Worm (Caenorhabditis elegans) whole organism, L4/young adult: ENCODE measurements around the gene srsx-27.

Experiments
- dao-5 ChIP-seq: sonication (generic microtip); optimal IDR thresholded peaks from 2 replicates; lab custom pipeline; 2016; ENCODE audit warnings: missing genotype, missing genetic modification characterization, moderate library complexity, missing compliant biosample characterization
- him-1 ChIP-seq: sonication (generic microtip); optimal IDR thresholded peaks from 2 replicates; lab custom pipeline; 2016; ENCODE audit warnings: missing genotype, missing genetic modification reagents, missing genetic modification characterization, missing compliant biosample characterization

ce11 chrV:10153076-10153475 lies 3.2 kb downstream of the srsx-27 start:
- no peak for TF ChIP-seq him-1 (tag; lab: Kevin White, UChicago)
- TF ChIP-seq dao-5 (tag; lab: Kevin White, UChicago), result no peak
